Worm (Caenorhabditis elegans) whole organism, L1 larva: Measurements from ENCODE around the gene klp-12.

Experiments
- ama-1 ChIP-seq: fragments of 150-350 bp; optimal IDR thresholded peaks from 2 replicates; lab custom pipeline; 2014
- ceh-8 ChIP-seq: fragments of 200-800 bp; sonication (Bioruptor generic); optimal IDR thresholded peaks from 2 replicates; lab custom pipeline; 2018; ENCODE audit warnings: mild to moderate bottlenecking, missing genetic modification characterization, moderate library complexity, missing compliant biosample characterization
- ces-1 ChIP-seq: fragments of 150-350 bp; optimal IDR thresholded peaks from 2 replicates; lab custom pipeline; 2014; ENCODE audit warnings: missing biosample characterization, missing genetic modification reagents, missing genetic modification characterization
- elt-2 ChIP-seq: sonication (generic microtip); optimal IDR thresholded peaks from 2 replicates; lab custom pipeline; 2016; ENCODE audit warnings: missing genetic modification characterization, mild to moderate bottlenecking, inconsistent platforms, missing compliant biosample characterization, missing genetic modification reagents
- elt-3 ChIP-seq, 6 experiments: fragments of 150-350 bp in 1 of 6; sonication (generic microtip); optimal IDR thresholded peaks; 2 replicates each; lab custom pipeline; 2017 to 2018; ENCODE audit warnings: missing biosample characterization in 6 of 6, missing genetic modification characterization in 6 of 6, inconsistent platforms in 1 of 6
- fkh-4 ChIP-seq: sonication (generic microtip); optimal IDR thresholded peaks from 2 replicates; lab custom pipeline; 2016; ENCODE audit warnings: missing compliant biosample characterization, missing genetic modification characterization, borderline replicate concordance
- mep-1 ChIP-seq: fragments of 150-350 bp; optimal IDR thresholded peaks from 2 replicates; lab custom pipeline; 2014; ENCODE audit warnings: missing biosample characterization, missing genetic modification characterization
- unc-130 ChIP-seq: fragments of 150-350 bp; optimal IDR thresholded peaks from 2 replicates; lab custom pipeline; 2017; ENCODE audit warnings: missing biosample characterization, missing genetic modification characterization, inconsistent platforms
- ztf-11 ChIP-seq, 2 experiments: sonication (generic microtip); optimal IDR thresholded peaks; 2 replicates each; lab custom pipeline; 2016 to 2017; ENCODE audit warnings: missing genetic modification characterization in 2 of 2, missing biosample characterization in 1 of 2, missing compliant biosample characterization in 1 of 2

- TF ChIP-seq ces-1 (GFP tag; lab: Kevin White, UChicago) (no peak), ztf-11 (tag; optimal IDR thresholded peaks at IDR 0.05; lab: Kevin White, UChicago) (peak in 1 of 2 experiments; percentile 83), elt-2 (no peak), mep-1 (tag; lab: Kevin White, UChicago) (peak; percentile 66), fkh-4 (tag; lab: Kevin White, UChicago) (peak; percentile 84), ama-1 (lab: Kevin White, UChicago) (no peak), elt-3 (tag; optimal IDR thresholded peaks at IDR 0.05; lab: Kevin White, UChicago) (peak in 2 of 6 experiments; percentile 16 to 54), unc-130 (peak; percentile 45), ceh-8 (GFP tag; lab: Kevin White, UChicago) (no peak)
These were observed 44.8 kb downstream of the klp-12 start, which contains the start of the genes B0035.3, B0035.22 and pfd-4 for ce11 chrIV:11314885-11315284.
